Worm (Caenorhabditis elegans) whole organism, L3 larva: ENCODE data around the gene ska-3.

Experiments
- R02D3.7 ChIP-seq: fragments of 150-350 bp; optimal IDR thresholded peaks from 2 replicates; lab custom pipeline; 2014; ENCODE audit warnings: missing biosample characterization, missing genetic modification characterization
- aly-2 ChIP-seq: fragments of 150-350 bp; optimal IDR thresholded peaks from 2 replicates; lab custom pipeline; 2014; ENCODE audit warnings: missing biosample characterization, missing genetic modification characterization
- ama-1 ChIP-seq: fragments of 150-350 bp; optimal IDR thresholded peaks from 2 replicates; lab custom pipeline; 2018
- ceh-16 ChIP-seq: sonication (generic microtip); optimal IDR thresholded peaks from 2 replicates; lab custom pipeline; 2017; ENCODE audit warnings: missing biosample characterization, missing genetic modification characterization
- ceh-28 ChIP-seq: fragments of 150-350 bp; optimal IDR thresholded peaks from 2 replicates; lab custom pipeline; 2014; ENCODE audit warnings: missing biosample characterization, missing genetic modification reagents, missing genetic modification characterization
- ceh-82 ChIP-seq: fragments of 150-350 bp; optimal IDR thresholded peaks from 2 replicates; lab custom pipeline; 2014; ENCODE audit warnings: missing biosample characterization, missing genetic modification characterization
- ceh-9 ChIP-seq: sonication (generic microtip); optimal IDR thresholded peaks from 2 replicates; lab custom pipeline; 2018; ENCODE audit warnings: missing biosample characterization, missing genetic modification characterization
- daf-12 ChIP-seq: fragments of 150-350 bp; optimal IDR thresholded peaks from 2 replicates; lab custom pipeline; 2014; ENCODE audit warnings: missing biosample characterization, missing genetic modification reagents, missing genetic modification characterization
- elt-1 ChIP-seq: fragments of 150-350 bp; optimal IDR thresholded peaks from 2 replicates; lab custom pipeline; 2014; ENCODE audit warnings: missing biosample characterization, missing genetic modification characterization
- elt-2 ChIP-seq: sonication (generic microtip); optimal IDR thresholded peaks from 2 replicates; lab custom pipeline; 2016; ENCODE audit warnings: missing genetic modification reagents, mild to moderate bottlenecking, missing genetic modification characterization, missing compliant biosample characterization
- elt-3 ChIP-seq, 3 experiments: fragments of 150-350 bp in 1 of 3; sonication (generic microtip) in 2 of 3; optimal IDR thresholded peaks; 2 replicates in 2 of 3; 4 replicates in 1 of 3; lab custom pipeline; 2014 to 2017; ENCODE audit warnings: missing biosample characterization in 3 of 3, missing genetic modification characterization in 3 of 3
- eor-1 ChIP-seq, 2 experiments: fragments of 150-350 bp; optimal IDR thresholded peaks; 2 replicates each; lab custom pipeline; 2014 to 2018; ENCODE audit warnings: missing biosample characterization in 2 of 2, missing genetic modification characterization in 2 of 2
- fkh-10 ChIP-seq: sonication (generic microtip); optimal IDR thresholded peaks from 2 replicates; lab custom pipeline; 2017; ENCODE audit warnings: missing biosample characterization, missing genetic modification reagents, missing genetic modification characterization
- fkh-2 ChIP-seq: fragments of 150-350 bp; optimal IDR thresholded peaks from 2 replicates; lab custom pipeline; 2014; ENCODE audit warnings: missing biosample characterization, missing genetic modification reagents, missing genetic modification characterization
- jun-1 ChIP-seq: fragments of 150-350 bp; optimal IDR thresholded peaks from 2 replicates; lab custom pipeline; 2014; ENCODE audit warnings: missing biosample characterization, missing genetic modification reagents, missing genetic modification characterization
- lin-15B ChIP-seq: fragments of 150-350 bp; optimal IDR thresholded peaks from 2 replicates; lab custom pipeline; 2014; ENCODE audit warnings: missing biosample characterization, missing genetic modification characterization
- lin-39 ChIP-seq: fragments of 150-350 bp; optimal IDR thresholded peaks from 2 replicates; lab custom pipeline; 2018; ENCODE audit warnings: missing biosample characterization, missing genetic modification reagents, missing genetic modification characterization
- lsy-12 ChIP-seq: sonication (generic microtip); optimal IDR thresholded peaks from 2 replicates; lab custom pipeline; 2016; ENCODE audit warnings: mild to moderate bottlenecking, missing genetic modification characterization, missing compliant biosample characterization
- mdl-1 ChIP-seq: fragments of 150-350 bp; optimal IDR thresholded peaks from 2 replicates; lab custom pipeline; 2014; ENCODE audit warnings: missing biosample characterization, missing genetic modification characterization
- mml-1 ChIP-seq: fragments of 150-350 bp; sonication (generic microtip); optimal IDR thresholded peaks from 3 replicates; lab custom pipeline; 2014; ENCODE audit warnings: missing biosample characterization, missing genetic modification characterization
- nfya-1 ChIP-seq: sonication (generic microtip); optimal IDR thresholded peaks from 2 replicates; lab custom pipeline; 2017; ENCODE audit warnings: missing genetic modification characterization, mild to moderate bottlenecking, missing compliant biosample characterization, antibody characterized with exemption, moderate library complexity; ENCODE audit not compliant: insufficient read depth
- nhr-11 ChIP-seq: fragments of 150-350 bp; optimal IDR thresholded peaks from 2 replicates; lab custom pipeline; 2014; ENCODE audit warnings: missing biosample characterization, missing genetic modification characterization
- nhr-12 ChIP-seq: fragments of 150-350 bp; optimal IDR thresholded peaks from 2 replicates; lab custom pipeline; 2014; ENCODE audit warnings: missing biosample characterization, missing genetic modification characterization
- nhr-23 ChIP-seq: fragments of 150-350 bp; optimal IDR thresholded peaks from 2 replicates; lab custom pipeline; 2014; ENCODE audit warnings: missing biosample characterization, missing genetic modification reagents, missing genetic modification characterization
- nhr-237 ChIP-seq: fragments of 150-350 bp; optimal IDR thresholded peaks from 2 replicates; lab custom pipeline; 2014; ENCODE audit warnings: missing biosample characterization, missing genetic modification characterization
- nhr-25 ChIP-seq: sonication (generic microtip); optimal IDR thresholded peaks from 2 replicates; lab custom pipeline; 2017; ENCODE audit warnings: missing biosample characterization, missing genetic modification characterization
- nhr-28 ChIP-seq: fragments of 150-350 bp; optimal IDR thresholded peaks from 2 replicates; lab custom pipeline; 2014; ENCODE audit warnings: missing biosample characterization, missing genetic modification characterization
- nhr-43 ChIP-seq: sonication (generic microtip); optimal IDR thresholded peaks from 2 replicates; lab custom pipeline; 2016; ENCODE audit warnings: mild to moderate bottlenecking, missing genetic modification characterization, missing compliant biosample characterization; ENCODE audit not compliant: poor library complexity, severe bottlenecking
- nhr-67 ChIP-seq: fragments of 150-350 bp; optimal IDR thresholded peaks from 2 replicates; lab custom pipeline; 2014; ENCODE audit warnings: missing biosample characterization, missing genetic modification characterization
- nhr-76 ChIP-seq: fragments of 150-350 bp; sonication (generic microtip); optimal IDR thresholded peaks from 5 replicates; lab custom pipeline; 2014; ENCODE audit warnings: missing biosample characterization, missing genetic modification characterization
- nhr-77 ChIP-seq: fragments of 150-350 bp; optimal IDR thresholded peaks from 2 replicates; lab custom pipeline; 2014; ENCODE audit warnings: missing biosample characterization, missing genetic modification characterization
- pha-4 ChIP-seq: fragments of 150-350 bp; optimal IDR thresholded peaks from 2 replicates; lab custom pipeline; 2014; ENCODE audit warnings: missing biosample characterization, missing genetic modification reagents, missing genetic modification characterization
- pqm-1 ChIP-seq: fragments of 150-350 bp; optimal IDR thresholded peaks from 2 replicates; lab custom pipeline; 2017; ENCODE audit warnings: missing biosample characterization, missing genetic modification characterization, inconsistent platforms
- sea-2 ChIP-seq: fragments of 150-350 bp; sonication (generic microtip); optimal IDR thresholded peaks from 4 replicates; lab custom pipeline; 2014; ENCODE audit warnings: missing biosample characterization, missing genetic modification reagents, missing genetic modification characterization
- skn-1 ChIP-seq: fragments of 150-350 bp; optimal IDR thresholded peaks from 2 replicates; lab custom pipeline; 2014; ENCODE audit warnings: missing biosample characterization, missing genetic modification characterization
- snpc-4 ChIP-seq: fragments of 150-350 bp; optimal IDR thresholded peaks from 2 replicates; lab custom pipeline; 2014; ENCODE audit warnings: missing biosample characterization, missing genetic modification characterization
- unc-39 ChIP-seq: sonication (generic microtip); optimal IDR thresholded peaks from 4 replicates; lab custom pipeline; 2017; ENCODE audit warnings: missing biosample characterization, missing genetic modification characterization
- unc-62 ChIP-seq: fragments of 150-350 bp; sonication (generic microtip); optimal IDR thresholded peaks from 4 replicates; lab custom pipeline; 2014; ENCODE audit warnings: missing biosample characterization, missing genetic modification reagents, missing genetic modification characterization
- zag-1 ChIP-seq: fragments of 150-350 bp; optimal IDR thresholded peaks from 2 replicates; lab custom pipeline; 2014; ENCODE audit warnings: missing biosample characterization, missing genetic modification characterization
- ztf-4 ChIP-seq: fragments of 150-350 bp; optimal IDR thresholded peaks from 2 replicates; lab custom pipeline; 2014; ENCODE audit warnings: missing biosample characterization, missing genetic modification characterization

The ska-3 gene

ce11 chrIII:5710676-5711075, 31.9 kb upstream of the ska-3 start (continued):
- TF ChIP-seq elt-1 (tag; lab: Kevin White, UChicago): no peak
- TF ChIP-seq sea-2 (GFP tag; lab: Kevin White, UChicago): no peak
- TF ChIP-seq nhr-28 (tag; lab: Kevin White, UChicago): no peak
- TF ChIP-seq ceh-28 (tag; lab: Kevin White, UChicago): peak; percentile 28
- no peak for TF ChIP-seq daf-12 (tag; lab: Kevin White, UChicago)
- TF ChIP-seq nhr-76 (tag; lab: Kevin White, UChicago): no peak
- no peak for TF ChIP-seq elt-3 (tag; optimal IDR thresholded peaks at IDR 0.05; lab: Kevin White, UChicago)
- no peak for TF ChIP-seq jun-1 (tag; lab: Kevin White, UChicago)
- TF ChIP-seq zag-1 (tag; lab: Kevin White, UChicago): no peak
- TF ChIP-seq elt-2 (tag; lab: Kevin White, UChicago): peak; percentile 58
- TF ChIP-seq lin-39: peak; percentile 40
- TF ChIP-seq nhr-12 (tag; lab: Kevin White, UChicago): no peak
- TF ChIP-seq lsy-12 (tag; lab: Kevin White, UChicago): peak; percentile 63
- TF ChIP-seq nhr-23: peak; percentile 86
- TF ChIP-seq fkh-2 (tag; lab: Kevin White, UChicago): no peak
- no peak for TF ChIP-seq ztf-4
- TF ChIP-seq nhr-67: no peak
- TF ChIP-seq lin-15B (tag; lab: Kevin White, UChicago): peak; percentile 55
- peak; percentile 40 for TF ChIP-seq unc-62 (GFP tag; lab: Kevin White, UChicago)
- no peak for TF ChIP-seq ceh-9 (tag; lab: Kevin White, UChicago)
- no peak for TF ChIP-seq R02D3.7 (tag; lab: Kevin White, UChicago)
- TF ChIP-seq nhr-43: peak; percentile 81
- TF ChIP-seq ceh-16 (tag; lab: Kevin White, UChicago): no peak
- TF ChIP-seq nfya-1 (tag; lab: Kevin White, UChicago): peak; percentile 95

ce11 chrIII:5710045-5710444, 31.2 kb upstream of the ska-3 start, which contains the start of gene B0336.12:
Gene B0336.12, minus strand, starts transcription at chrIII:5710145.
- TF ChIP-seq daf-12 (tag; lab: Kevin White, UChicago) (no peak), nhr-237 (tag; lab: Kevin White, UChicago) (no peak), nhr-76 (tag; lab: Kevin White, UChicago) (no peak), nhr-11 (no peak), snpc-4 (no peak), R02D3.7 (tag; lab: Kevin White, UChicago) (no peak), elt-3 (tag; optimal IDR thresholded peaks at IDR 0.05; lab: Kevin White, UChicago) (no peak), sea-2 (GFP tag; lab: Kevin White, UChicago) (no peak)
- TF ChIP-seq, all 47 proteins: peak for 0

ce11 chrIII:5709224-5709623, 30.4 kb upstream of the ska-3 start, which contains the start of gene hpo-28:
Gene hpo-28, minus strand, starts transcription at chrIII:5709324.
- TF ChIP-seq nhr-43 (no peak), elt-2 (tag; lab: Kevin White, UChicago) (peak; percentile 28), nhr-237 (tag; lab: Kevin White, UChicago) (no peak)

- TF ChIP-seq skn-1 (tag; lab: Kevin White, UChicago) (no peak), lin-39 (peak; percentile 69), nhr-67 (no peak), daf-12 (tag; lab: Kevin White, UChicago) (no peak), fkh-2 (tag; lab: Kevin White, UChicago) (no peak), nhr-237 (tag; lab: Kevin White, UChicago) (no peak), elt-3 (tag; optimal IDR thresholded peaks at IDR 0.05; lab: Kevin White, UChicago) (no peak)
Observed at ce11 chrIII:5708024-5708423, 29.2 kb upstream of the ska-3 start.

DNA sequence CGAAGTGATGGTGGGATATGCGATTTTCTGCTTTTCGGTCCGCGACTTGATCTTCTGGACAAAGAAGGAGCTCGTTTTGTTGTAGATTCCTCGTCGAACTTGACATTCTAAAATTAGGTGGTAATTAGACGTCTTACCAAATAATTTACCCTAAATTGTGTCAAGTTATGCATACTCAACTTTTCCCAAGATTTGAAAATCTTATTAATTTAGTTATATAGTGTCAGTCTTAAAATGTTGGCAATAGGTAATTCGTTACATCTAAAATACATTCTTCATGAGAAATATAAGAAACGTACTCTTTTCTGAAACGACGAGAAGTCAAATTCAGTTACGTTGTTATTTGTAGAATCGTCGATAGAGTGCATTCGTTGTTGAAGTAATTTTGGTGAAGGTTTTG, 28.7 kb upstream of the ska-3 start:
- TF ChIP-seq aly-2 (tag; lab: Kevin White, UChicago) (no peak), ama-1 (lab: Kevin White, UChicago) (peak; percentile 19)

DNA sequence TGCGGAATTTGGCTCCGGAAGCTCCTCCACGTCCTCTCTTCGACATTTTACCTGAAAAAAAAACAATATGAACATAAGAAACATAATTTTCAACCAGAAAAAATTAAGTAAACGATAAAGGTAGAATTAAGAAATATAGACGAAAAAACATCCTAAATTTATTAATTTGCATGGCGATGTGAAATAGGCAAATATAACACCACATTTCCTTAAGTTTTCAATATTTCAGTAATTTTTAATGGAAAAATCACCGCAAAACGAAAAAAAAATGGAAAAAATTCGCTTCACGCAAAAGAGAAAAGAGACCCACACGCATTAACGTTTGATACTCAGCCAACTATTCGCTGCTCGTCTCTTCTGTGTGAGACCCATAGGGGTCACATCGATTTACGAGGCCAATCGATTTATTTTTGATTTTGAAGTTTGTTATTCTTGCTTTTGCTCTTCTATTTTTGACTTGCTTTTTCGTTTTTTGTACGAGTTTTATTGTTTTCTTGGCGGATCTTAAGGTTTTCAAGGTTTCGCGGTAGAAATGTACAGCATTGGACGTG, 27.3 kb upstream of the ska-3 start, which contains the start of gene rpl-23:
rpl-23 (minus strand) TSS at position 51 of the 551 bp plus-strand sequence.
- peak; percentile 48 for TF ChIP-seq elt-1 (tag; lab: Kevin White, UChicago)
- peak; percentile 97 for TF ChIP-seq nhr-25 (tag; lab: Kevin White, UChicago)
- TF ChIP-seq nhr-67: no peak
- peak; percentile 93 for TF ChIP-seq lin-15B (tag; lab: Kevin White, UChicago)
- peak; percentile 96 for TF ChIP-seq ceh-28 (tag; lab: Kevin White, UChicago)
- no peak for TF ChIP-seq mdl-1
- peak; percentile 58 for TF ChIP-seq nhr-43
- TF ChIP-seq fkh-2 (tag; lab: Kevin White, UChicago): no peak
- no peak for TF ChIP-seq mml-1 (tag; lab: Kevin White, UChicago)
- TF ChIP-seq unc-39 (tag; lab: Kevin White, UChicago): no peak
- TF ChIP-seq R02D3.7 (tag; lab: Kevin White, UChicago): peak; percentile 99
- TF ChIP-seq skn-1 (tag; lab: Kevin White, UChicago): peak; percentile 85
- TF ChIP-seq jun-1 (tag; lab: Kevin White, UChicago): peak; percentile 73
- TF ChIP-seq ceh-82 (tag; lab: Kevin White, UChicago): peak; percentile 56
- no peak for TF ChIP-seq daf-12 (tag; lab: Kevin White, UChicago)
- peak; percentile 99 for TF ChIP-seq pha-4 (tag; lab: Kevin White, UChicago)
- TF ChIP-seq pqm-1 (tag; lab: Kevin White, UChicago): peak; percentile 91
- peak; percentile 81 for TF ChIP-seq fkh-10 (GFP tag; lab: Kevin White, UChicago)
- TF ChIP-seq nhr-77 (tag; lab: Kevin White, UChicago): peak; percentile 32
- TF ChIP-seq lin-39: peak; percentile 98
- TF ChIP-seq eor-1 (tag; optimal IDR thresholded peaks at IDR 0.05; lab: Kevin White, UChicago): no peak
- TF ChIP-seq lsy-12 (tag; lab: Kevin White, UChicago): peak; percentile 70
- TF ChIP-seq nhr-237 (tag; lab: Kevin White, UChicago): no peak
